Worm (Caenorhabditis elegans): ENCODE data around the gene T09E8.4.

- TF ChIP-seq unc-62 (GFP tag; optimal IDR thresholded peaks at IDR 0.05) (no peak), nhr-12 (tag; optimal IDR thresholded peaks at IDR 0.05) (no peak), ztf-11 (tag; optimal IDR thresholded peaks at IDR 0.05) (no peak), unc-39 (tag; optimal IDR thresholded peaks at IDR 0.05) (no peak), mep-1 (tag; optimal IDR thresholded peaks at IDR 0.05) (no peak), blmp-1 (tag; optimal IDR thresholded peaks at IDR 0.05) (no peak), elt-1 (tag; optimal IDR thresholded peaks at IDR 0.05; ENCODE audit: borderline replicate concordance, insufficient read depth) (no peak), lin-32 (GFP tag; optimal IDR thresholded peaks at IDR 0.05) (no peak), ces-1 (GFP tag; optimal IDR thresholded peaks at IDR 0.05) (no peak), ham-2 (GFP tag; optimal IDR thresholded peaks at IDR 0.05) (no peak), lin-13 (tag; optimal IDR thresholded peaks at IDR 0.05) (no peak), lsy-2 (tag; optimal IDR thresholded peaks at IDR 0.05) (no peak)
Observed at ce11 chrV:13202127-13202610, 18.1 kb upstream of the T09E8.4 start, which contains the start of the genes col-159 and col-160.

Data from whole organism, mixed stage, embryonic.